Worm (Caenorhabditis elegans): ENCODE measurements around the gene K07F5.17.

ce11 chrIV:9866865-9867264, 24.7 kb downstream of the K07F5.17 start:
- TF ChIP-seq lin-13 (GFP tag; optimal IDR thresholded peaks at IDR 0.05) (no peak), nhr-237 (tag; optimal IDR thresholded peaks at IDR 0.05) (no peak), Y105C5A.15 (GFP tag; IDR thresholded peaks at IDR 0.05) (no peak), pha-4 (GFP tag; IDR thresholded peaks at IDR 0.05) (no peak), pha-4 (tag; optimal IDR thresholded peaks at IDR 0.05) (no peak), nhr-76 (tag; optimal IDR thresholded peaks at IDR 0.05) (no peak), nhr-11 (tag; optimal IDR thresholded peaks at IDR 0.05) (no peak), ama-1 (optimal IDR thresholded peaks at IDR 0.05) (no peak), unc-62 (GFP tag; optimal IDR thresholded peaks at IDR 0.05 in 1 of 2) (no peak), unc-62 (tag; optimal IDR thresholded peaks at IDR 0.05) (no peak), nhr-77 (tag; optimal IDR thresholded peaks at IDR 0.05) (no peak)

All from whole organism, L4 larva.